Worm (Caenorhabditis elegans) whole organism, late embryonic: ENCODE measurements around the gene nlt-1.

ENCODE experiments used
- ceh-18 ChIP-seq: sonication (generic microtip); optimal IDR thresholded peaks from 2 replicates; lab custom pipeline; 2016; ENCODE audit warnings: missing genetic modification characterization, missing compliant biosample characterization
- ceh-30 ChIP-seq: fragments of 150-350 bp; optimal IDR thresholded peaks from 2 replicates; lab custom pipeline; 2014; ENCODE audit warnings: missing biosample characterization, missing genetic modification characterization
- ceh-31 ChIP-seq: sonication (generic microtip); optimal IDR thresholded peaks from 2 replicates; lab custom pipeline; 2016; ENCODE audit warnings: missing genetic modification characterization, missing compliant biosample characterization
- unc-86 ChIP-seq: sonication (generic microtip); optimal IDR thresholded peaks from 2 replicates; lab custom pipeline; 2016; ENCODE audit warnings: missing genetic modification characterization, missing compliant biosample characterization

DNA sequence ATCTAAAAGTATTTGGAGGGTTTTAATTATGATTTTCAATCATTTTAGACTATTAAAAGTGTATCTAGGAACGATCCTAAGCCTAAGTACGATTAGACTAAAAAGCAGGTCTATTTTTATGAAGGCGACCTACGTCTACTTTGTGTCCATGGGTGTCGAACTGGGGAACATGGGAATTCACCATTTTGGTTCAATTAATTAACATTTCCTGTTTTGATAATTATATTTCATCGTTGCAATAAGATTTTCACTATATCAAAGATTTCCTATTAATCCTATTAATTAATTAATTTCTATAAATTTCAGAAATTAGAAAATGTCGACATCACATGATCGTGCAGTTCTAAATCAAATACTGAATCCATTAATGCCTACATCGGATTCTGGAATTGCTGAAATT is 28.9 kb upstream of the nlt-1 start, which contains the start of gene ttc-36:
- TF ChIP-seq ceh-18 (tag; lab: Kevin White, UChicago) = no peak
- TF ChIP-seq unc-86 = no peak
- TF ChIP-seq ceh-30 (tag; lab: Kevin White, UChicago) = no peak
- TF ChIP-seq ceh-31 (tag; lab: Kevin White, UChicago) = no peak
